Worm (Caenorhabditis elegans): ENCODE data around the gene C03A3.1.
A peak's percentile ranks its signal among the peaks of the same experiment; 100 is the strongest.

The C03A3.1 gene

ce11 chrX:11264715-11265114 lies 7.6 kb downstream of the C03A3.1 start:
- no peak for TF ChIP-seq nhr-25 (tag; optimal IDR thresholded peaks at IDR 0.05)
- no peak for TF ChIP-seq snpc-4 (tag; optimal IDR thresholded peaks at IDR 0.05)
- no peak for TF ChIP-seq unc-39 (tag; optimal IDR thresholded peaks at IDR 0.05)
- peak; percentile 93 for TF ChIP-seq fos-1 (tag; optimal IDR thresholded peaks at IDR 0.05)
- no peak for TF ChIP-seq elt-3 (tag; optimal IDR thresholded peaks at IDR 0.05)
- no peak for TF ChIP-seq ztf-11 (tag; optimal IDR thresholded peaks at IDR 0.05)

ce11 chrX:11266711-11267110 lies 9.6 kb downstream of the C03A3.1 start, which contains the start of gene C03A3.9:
TSS of gene C03A3.9 (plus strand) at chrX:11267011.
- no peak for TF ChIP-seq elt-3 (tag; optimal IDR thresholded peaks at IDR 0.05)
- no peak for TF ChIP-seq ztf-11 (tag; optimal IDR thresholded peaks at IDR 0.05)
- TF ChIP-seq nhr-11 (tag; optimal IDR thresholded peaks at IDR 0.05) = no peak
- no peak for TF ChIP-seq R02D3.7 (tag; optimal IDR thresholded peaks at IDR 0.05)
- TF ChIP-seq egl-27 (tag; optimal IDR thresholded peaks at IDR 0.05) = no peak
- no peak for TF ChIP-seq ceh-82 (tag; optimal IDR thresholded peaks at IDR 0.05)
- TF ChIP-seq mab-5 (tag; optimal IDR thresholded peaks at IDR 0.05) = no peak
- no peak for TF ChIP-seq Y55F3AM.14 (GFP tag; optimal IDR thresholded peaks at IDR 0.05)
- TF ChIP-seq nhr-6 (tag; optimal IDR thresholded peaks at IDR 0.05) = no peak
- TF ChIP-seq mbf-1 (tag; optimal IDR thresholded peaks at IDR 0.05) = no peak
- no peak for TF ChIP-seq lsy-2 (tag; optimal IDR thresholded peaks at IDR 0.05)
- no peak for TF ChIP-seq lin-39 (tag; optimal IDR thresholded peaks at IDR 0.05)
- no peak for TF ChIP-seq crh-2 (tag; optimal IDR thresholded peaks at IDR 0.05)
- no peak for TF ChIP-seq gmeb-1 (tag; optimal IDR thresholded peaks at IDR 0.05)

- no peak for TF ChIP-seq C34F6.9 (tag; optimal IDR thresholded peaks at IDR 0.05)
- peak; percentile 31 for TF ChIP-seq unc-55 (GFP tag; optimal IDR thresholded peaks at IDR 0.05)
Observed at ce11 chrX:11268970-11269369, 11.8 kb downstream of the C03A3.1 start, which contains the start of gene C03A3.3. TSS of gene C03A3.3 (minus strand) at chrX:11269070.

ce11 chrX:11270882-11271281 lies 13.7 kb downstream of the C03A3.1 start, which contains the start of gene ifa-1:
TSS of gene ifa-1 (plus strand) at chrX:11271182.
- TF ChIP-seq crh-2 (tag; optimal IDR thresholded peaks at IDR 0.05) = no peak
- TF ChIP-seq peb-1 (tag; optimal IDR thresholded peaks at IDR 0.05) = no peak
- no peak for TF ChIP-seq nhr-25 (tag; optimal IDR thresholded peaks at IDR 0.05)
- no peak for TF ChIP-seq unc-55 (GFP tag; optimal IDR thresholded peaks at IDR 0.05)
- TF ChIP-seq zag-1 (tag; optimal IDR thresholded peaks at IDR 0.05) = no peak
- no peak for TF ChIP-seq lin-11 (tag; optimal IDR thresholded peaks at IDR 0.05)
- TF ChIP-seq nhr-11 (tag; optimal IDR thresholded peaks at IDR 0.05) = no peak
- TF ChIP-seq fos-1 (tag; optimal IDR thresholded peaks at IDR 0.05) = no peak
- no peak for TF ChIP-seq nhr-12 (tag; optimal IDR thresholded peaks at IDR 0.05)
- TF ChIP-seq gmeb-1 (tag; optimal IDR thresholded peaks at IDR 0.05) = no peak
- TF ChIP-seq alr-1 (tag; optimal IDR thresholded peaks at IDR 0.05) = no peak
- TF ChIP-seq lin-13 (GFP tag; optimal IDR thresholded peaks at IDR 0.05) = no peak
- TF ChIP-seq ztf-11 (tag; optimal IDR thresholded peaks at IDR 0.05) = no peak
- TF ChIP-seq R02D3.7 (tag; optimal IDR thresholded peaks at IDR 0.05) = no peak
- no peak for TF ChIP-seq sma-9 (GFP tag; optimal IDR thresholded peaks at IDR 0.05)
- no peak for TF ChIP-seq sma-9 (tag; optimal IDR thresholded peaks at IDR 0.05)
- no peak for TF ChIP-seq elt-3 (tag; optimal IDR thresholded peaks at IDR 0.05)

ce11 chrX:11279276-11279675 lies 22.1 kb downstream of the C03A3.1 start, which contains the start of gene F38B2.2:
TSS of gene F38B2.2 (minus strand) at chrX:11279376.
- TF ChIP-seq nhr-10 (tag; optimal IDR thresholded peaks at IDR 0.05) (no peak), ztf-11 (tag; optimal IDR thresholded peaks at IDR 0.05) (no peak), sma-9 (GFP tag; optimal IDR thresholded peaks at IDR 0.05) (no peak), sma-9 (tag; optimal IDR thresholded peaks at IDR 0.05) (no peak), C34F6.9 (tag; optimal IDR thresholded peaks at IDR 0.05) (no peak), lin-39 (tag; optimal IDR thresholded peaks at IDR 0.05) (no peak), unc-39 (tag; optimal IDR thresholded peaks at IDR 0.05) (no peak)

ce11 chrX:11281148-11281547 lies 24.0 kb downstream of the C03A3.1 start, which contains the start of gene F38B2.6:
TSS of gene F38B2.6 (minus strand) at chrX:11281248.
- no peak for TF ChIP-seq peb-1 (tag; optimal IDR thresholded peaks at IDR 0.05)
- TF ChIP-seq F13H6.1 (tag; optimal IDR thresholded peaks at IDR 0.05) = no peak
- TF ChIP-seq crh-2 (tag; optimal IDR thresholded peaks at IDR 0.05) = no peak
- no peak for TF ChIP-seq lin-11 (tag; optimal IDR thresholded peaks at IDR 0.05)
- TF ChIP-seq Y55F3AM.14 (GFP tag; optimal IDR thresholded peaks at IDR 0.05) = no peak

- TF ChIP-seq ztf-1 (GFP tag; conservative IDR thresholded peaks at IDR 0.05) (no peak), ceh-16 (tag; optimal IDR thresholded peaks at IDR 0.05) (no peak), skn-1 (tag; optimal IDR thresholded peaks at IDR 0.05) (no peak), nhr-129 (tag; optimal IDR thresholded peaks at IDR 0.05) (no peak), lin-11 (tag; optimal IDR thresholded peaks at IDR 0.05) (no peak), nhr-6 (tag; optimal IDR thresholded peaks at IDR 0.05) (no peak), sma-9 (GFP tag; optimal IDR thresholded peaks at IDR 0.05) (no peak), sma-9 (tag; optimal IDR thresholded peaks at IDR 0.05) (no peak), C34F6.9 (tag; optimal IDR thresholded peaks at IDR 0.05) (no peak), ama-1 (optimal IDR thresholded peaks at IDR 0.05) (no peak), crh-2 (tag; optimal IDR thresholded peaks at IDR 0.05) (no peak)
Observed at ce11 chrX:11286246-11286645, 29.1 kb downstream of the C03A3.1 start, which contains the start of gene F38B2.3. TSS of gene F38B2.3 (minus strand) at chrX:11286346.
